Worm (Caenorhabditis elegans): ENCODE results near the gene C02B8.1.

DNA sequence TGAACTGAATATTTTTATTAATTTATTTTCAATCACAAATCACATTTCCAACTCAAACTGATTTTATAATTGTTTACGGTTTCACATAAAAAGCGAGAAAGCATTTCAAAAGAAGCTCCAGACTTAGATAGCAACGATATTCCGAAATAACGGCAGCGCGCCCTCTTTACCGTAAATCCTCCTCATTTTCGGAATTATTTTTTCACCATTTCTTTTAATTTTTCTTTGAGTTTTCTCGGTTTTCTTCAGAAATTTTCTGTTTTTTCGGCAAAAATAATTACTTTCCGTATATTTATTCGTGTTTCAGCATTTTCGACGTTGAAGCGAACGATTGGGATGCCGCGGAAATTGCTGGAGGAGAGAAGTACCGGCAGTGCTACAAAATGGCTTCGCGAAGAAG, at the start of gene C02B8.1:
- TF ChIP-seq ama-1 (optimal IDR thresholded peaks at IDR 0.05) (no peak), hmg-4 (GFP tag; optimal IDR thresholded peaks at IDR 0.05) (no peak), tra-4 (tag; optimal IDR thresholded peaks at IDR 0.05) (no peak), ceh-36 (tag; optimal IDR thresholded peaks at IDR 0.05) (no peak), ceh-13 (GFP tag; optimal IDR thresholded peaks at IDR 0.05) (no peak), pes-1 (GFP tag; IDR thresholded peaks at IDR 0.05) (no peak), hmbx-1 (tag; optimal IDR thresholded peaks at IDR 0.05) (no peak), sea-1 (GFP tag; conservative IDR thresholded peaks at IDR 0.05) (no peak)
